Fruit fly (Drosophila melanogaster) whole organism, wandering third instar larva: ENCODE data around the gene CG9922.

ENCODE experiments used
- CrebA ChIP-seq: fragments of 200-800 bp; sonication (Bioruptor generic); optimal IDR thresholded peaks from 2 replicates; lab custom pipeline; 2016; ENCODE audit warnings: missing biosample characterization, mild to moderate bottlenecking, missing genetic modification characterization, borderline replicate concordance
- Dfd ChIP-seq: fragments of >200 bp; optimal IDR thresholded peaks from 2 replicates; lab custom pipeline; 2017; ENCODE audit warnings: missing biosample characterization, missing genetic modification characterization
- Dif ChIP-seq: fragments of 200-275, 200-300 bp; sonication (Bioruptor generic); optimal IDR thresholded peaks from 2 replicates; lab custom pipeline; 2018; ENCODE audit warnings: missing biosample characterization, missing genetic modification characterization; ENCODE audit not compliant: partially characterized antibody
- GATAd ChIP-seq: sonication (Bioruptor generic); optimal IDR thresholded peaks from 2 replicates; lab custom pipeline; 2016; ENCODE audit warnings: missing biosample characterization, missing genetic modification characterization
- HLH106 ChIP-seq: fragments of 200-800 bp; optimal IDR thresholded peaks from 3 replicates; lab custom pipeline; 2019; ENCODE audit warnings: missing biosample characterization, mild to moderate bottlenecking, missing genetic modification characterization, moderate library complexity
- Hnf4 ChIP-seq: fragments of 200-800 bp; sonication (Bioruptor generic); optimal IDR thresholded peaks from 2 replicates; lab custom pipeline; 2016; ENCODE audit warnings: missing biosample characterization, mild to moderate bottlenecking, missing genetic modification characterization
- Hr78 ChIP-seq: fragments of >200 bp; optimal IDR thresholded peaks from 2 replicates; lab custom pipeline; 2017; ENCODE audit warnings: missing biosample characterization, missing genetic modification characterization
- Hr83 ChIP-seq: fragments of 200-300 bp; sonication (Bioruptor generic); optimal IDR thresholded peaks from 2 replicates; lab custom pipeline; 2016; ENCODE audit warnings: missing biosample characterization, mild to moderate bottlenecking, missing genetic modification characterization, moderate library complexity; ENCODE audit not compliant: poor library complexity, severe bottlenecking
- Jra ChIP-seq: sonication (Bioruptor generic); optimal IDR thresholded peaks from 2 replicates; lab custom pipeline; 2016; ENCODE audit warnings: missing biosample characterization, missing genetic modification characterization
- Mio ChIP-seq: sonication (Bioruptor generic); optimal IDR thresholded peaks from 2 replicates; lab custom pipeline; 2016; ENCODE audit warnings: missing biosample characterization, missing genetic modification characterization
- Myc ChIP-seq: fragments of >200 bp; optimal IDR thresholded peaks from 2 replicates; lab custom pipeline; 2017
- N ChIP-seq: fragments of >200 bp; optimal IDR thresholded peaks from 2 replicates; lab custom pipeline; 2018; ENCODE audit warnings: missing biosample characterization, missing external identifiers, missing genetic modification characterization
- OdsH ChIP-seq: fragments of 200-800 bp; sonication (Bioruptor generic); optimal IDR thresholded peaks from 2 replicates; lab custom pipeline; 2016; ENCODE audit warnings: missing biosample characterization, mild to moderate bottlenecking, missing genetic modification characterization
- Rel ChIP-seq, 2 experiments: fragments of 200-800 bp; sonication (Bioruptor generic) in 1 of 2; optimal IDR thresholded peaks; 2 replicates in 1 of 2; 3 replicates in 1 of 2; lab custom pipeline; 2016 to 2019; ENCODE audit warnings: mild to moderate bottlenecking in 2 of 2, missing biosample characterization in 2 of 2, missing genetic modification characterization in 2 of 2, moderate library complexity in 1 of 2
- Sp1 ChIP-seq: fragments of 200-800 bp; sonication (Bioruptor generic); optimal IDR thresholded peaks from 3 replicates; lab custom pipeline; 2019; ENCODE audit warnings: missing biosample characterization, mild to moderate bottlenecking, missing genetic modification characterization, moderate library complexity
- Vsx2 ChIP-seq: fragments of 200-300, 225-300 bp; sonication (Bioruptor generic); optimal IDR thresholded peaks from 2 replicates; lab custom pipeline; 2018; ENCODE audit warnings: missing biosample characterization, missing genetic modification characterization; ENCODE audit not compliant: partially characterized antibody
- br ChIP-seq: fragments of 200-800 bp; sonication (Bioruptor generic); optimal IDR thresholded peaks from 2 replicates; lab custom pipeline; 2016; ENCODE audit warnings: missing biosample characterization, missing genetic modification characterization
- brk ChIP-seq: fragments of 200-800 bp; sonication (Bioruptor generic); optimal IDR thresholded peaks from 2 replicates; lab custom pipeline; 2016; ENCODE audit warnings: missing biosample characterization, mild to moderate bottlenecking, missing genetic modification characterization
- dl ChIP-seq, 2 experiments: fragments of 175-275, 200-275 bp in 1 of 2; fragments of 200-275 bp in 1 of 2; sonication (Bioruptor generic); optimal IDR thresholded peaks; lab custom pipeline; 2018; ENCODE audit warnings: mild to moderate bottlenecking in 2 of 2, missing biosample characterization in 2 of 2, missing genetic modification characterization in 2 of 2, moderate library complexity in 2 of 2; ENCODE audit not compliant: partially characterized antibody in 2 of 2, insufficient read depth in 1 of 2
- dsf ChIP-seq: sonication (Bioruptor generic); optimal IDR thresholded peaks from 2 replicates; lab custom pipeline; 2016; ENCODE audit warnings: missing biosample characterization, missing genetic modification characterization, borderline replicate concordance
- ey ChIP-seq: fragments of 200-800 bp; sonication (Bioruptor generic); optimal IDR thresholded peaks from 2 replicates; lab custom pipeline; 2016; ENCODE audit warnings: missing biosample characterization, missing genetic modification characterization
- foxo ChIP-seq, 2 experiments: fragments of 200-800 bp; sonication (Bioruptor generic); optimal IDR thresholded peaks; 2 replicates in 1 of 2; 3 replicates in 1 of 2; lab custom pipeline; 2016 to 2017; ENCODE audit warnings: missing biosample characterization in 2 of 2, missing genetic modification characterization in 2 of 2
- fru ChIP-seq: fragments of 200-800 bp; sonication (Bioruptor generic); optimal IDR thresholded peaks from 3 replicates; lab custom pipeline; 2016; ENCODE audit warnings: missing biosample characterization, mild to moderate bottlenecking, missing genetic modification characterization
- h ChIP-seq: fragments of 200-800 bp; sonication (Bioruptor generic); optimal IDR thresholded peaks from 3 replicates; lab custom pipeline; 2016; ENCODE audit warnings: missing biosample characterization, mild to moderate bottlenecking, missing genetic modification characterization
- jim ChIP-seq: fragments of 175-275, 200-325 bp; sonication (Bioruptor generic); optimal IDR thresholded peaks from 2 replicates; lab custom pipeline; 2016; ENCODE audit warnings: missing biosample characterization, mild to moderate bottlenecking, missing genetic modification characterization
- psq ChIP-seq: fragments of 200-800 bp; sonication (Bioruptor generic); optimal IDR thresholded peaks from 3 replicates; lab custom pipeline; 2017; ENCODE audit warnings: missing biosample characterization, mild to moderate bottlenecking, missing genetic modification characterization, moderate library complexity
- rgr ChIP-seq: fragments of 200-800 bp; sonication (Bioruptor generic); optimal IDR thresholded peaks from 3 replicates; lab custom pipeline; 2016; ENCODE audit warnings: missing biosample characterization, mild to moderate bottlenecking, missing genetic modification characterization
- sage ChIP-seq: fragments of 200-800 bp; sonication (Bioruptor generic); optimal IDR thresholded peaks from 2 replicates; lab custom pipeline; 2016; ENCODE audit warnings: missing biosample characterization, mild to moderate bottlenecking, missing genetic modification characterization
- tai ChIP-seq: sonication (Bioruptor generic); optimal IDR thresholded peaks from 2 replicates; lab custom pipeline; 2016; ENCODE audit warnings: missing biosample characterization, missing genetic modification characterization
- usp ChIP-seq: fragments of >200 bp; optimal IDR thresholded peaks from 2 replicates; lab custom pipeline; 2017; ENCODE audit warnings: missing biosample characterization, missing genetic modification characterization
- woc ChIP-seq: sonication (Bioruptor generic); optimal IDR thresholded peaks from 2 replicates; lab custom pipeline; 2016; ENCODE audit warnings: missing biosample characterization, mild to moderate bottlenecking, missing genetic modification characterization

Gene CG9922

dm6 chr3R:14005152-14005551 is 31.0 kb downstream of the CG9922 start:
- no peak for TF ChIP-seq Hr78
- TF ChIP-seq usp (GFP tag; lab: Kevin White, UChicago): no peak
- TF ChIP-seq woc (GFP tag; lab: Kevin White, UChicago): no peak
- TF ChIP-seq Rel (GFP tag; optimal IDR thresholded peaks at IDR 0.05; lab: Kevin White, UChicago): no peak
- no peak for TF ChIP-seq Rel (tag; optimal IDR thresholded peaks at IDR 0.05; lab: Kevin White, UChicago)
- no peak for TF ChIP-seq psq
- no peak for TF ChIP-seq dsf (GFP tag; lab: Kevin White, UChicago)
- no peak for TF ChIP-seq h (GFP tag; lab: Kevin White, UChicago)
- no peak for TF ChIP-seq dl (GFP tag; optimal IDR thresholded peaks at IDR 0.05; lab: Kevin White, UChicago; ENCODE audit: insufficient read depth in 1 of 2, partially characterized antibody in 2 of 2)
- no peak for TF ChIP-seq foxo (GFP tag; optimal IDR thresholded peaks at IDR 0.05; lab: Kevin White, UChicago)
- TF ChIP-seq Dfd (GFP tag; lab: Kevin White, UChicago): no peak
- TF ChIP-seq ey (GFP tag; lab: Kevin White, UChicago): no peak
- TF ChIP-seq br: no peak
- no peak for TF ChIP-seq Jra (GFP tag; lab: Kevin White, UChicago)
- no peak for TF ChIP-seq GATAd (GFP tag; lab: Kevin White, UChicago)
- TF ChIP-seq Dif (GFP tag; lab: Kevin White, UChicago): no peak
- no peak for TF ChIP-seq Sp1
- TF ChIP-seq Hr83 (GFP tag; lab: Kevin White, UChicago): no peak
- no peak for TF ChIP-seq Myc (lab: Kevin White, UChicago)
- TF ChIP-seq N (GFP tag; lab: Kevin White, UChicago): no peak
- no peak for TF ChIP-seq OdsH (GFP tag; lab: Kevin White, UChicago)

dm6 chr3R:14003845-14004244 is 32.4 kb downstream of the CG9922 start:
- no peak for TF ChIP-seq dl (GFP tag; optimal IDR thresholded peaks at IDR 0.05; lab: Kevin White, UChicago; ENCODE audit: insufficient read depth in 1 of 2, partially characterized antibody in 2 of 2)

dm6 chr3R:14002146-14002846 is 33.9 kb downstream of the CG9922 start:
- TF ChIP-seq br (peak; percentile 5), fru (peak; percentile 30), OdsH (GFP tag; lab: Kevin White, UChicago) (peak; percentile 10), foxo (GFP tag; optimal IDR thresholded peaks at IDR 0.05; lab: Kevin White, UChicago) (peak in 1 of 2 experiments; percentile 46), Jra (GFP tag; lab: Kevin White, UChicago) (no peak), jim (GFP tag; lab: Kevin White, UChicago) (no peak), h (GFP tag; lab: Kevin White, UChicago) (peak; percentile 20), psq (peak; percentile 1), rgr (GFP tag; lab: Kevin White, UChicago) (peak; percentile 2), Hnf4 (GFP tag; lab: Kevin White, UChicago) (peak; percentile 25), Sp1 (peak; percentile 13), ey (GFP tag; lab: Kevin White, UChicago) (peak; percentile 12), CrebA (no peak), Dfd (GFP tag; lab: Kevin White, UChicago) (peak; percentile 77), Mio (no peak), Hr78 (no peak)

dm6 chr3R:14001208-14001916 is 34.8 kb downstream of the CG9922 start:
- no peak for TF ChIP-seq dsf (GFP tag; lab: Kevin White, UChicago)
- TF ChIP-seq OdsH (GFP tag; lab: Kevin White, UChicago): no peak
- no peak for TF ChIP-seq woc (GFP tag; lab: Kevin White, UChicago)
- TF ChIP-seq N (GFP tag; lab: Kevin White, UChicago): no peak
- no peak for TF ChIP-seq Vsx2 (GFP tag; lab: Kevin White, UChicago)
- no peak for TF ChIP-seq tai (GFP tag; lab: Kevin White, UChicago)
- no peak for TF ChIP-seq Dfd (GFP tag; lab: Kevin White, UChicago)
- no peak for TF ChIP-seq jim (GFP tag; lab: Kevin White, UChicago)
- TF ChIP-seq Mio: no peak
- no peak for TF ChIP-seq h (GFP tag; lab: Kevin White, UChicago)
- no peak for TF ChIP-seq brk (GFP tag; lab: Kevin White, UChicago)
- no peak for TF ChIP-seq Hr78
- no peak for TF ChIP-seq rgr (GFP tag; lab: Kevin White, UChicago)
- TF ChIP-seq sage: no peak
- TF ChIP-seq foxo (GFP tag; optimal IDR thresholded peaks at IDR 0.05; lab: Kevin White, UChicago): no peak
- TF ChIP-seq Myc (lab: Kevin White, UChicago): no peak
- TF ChIP-seq HLH106 (tag; lab: Kevin White, UChicago): no peak
- no peak for TF ChIP-seq CrebA
- TF ChIP-seq ey (GFP tag; lab: Kevin White, UChicago): no peak
